Fruit fly (Drosophila melanogaster) whole organism, pupa: ENCODE data around the gene Fign.

Experiments
- CG10348 ChIP-seq: fragments of 200-800 bp; sonication (Bioruptor generic); IDR thresholded peaks from 2 replicates; pipeline ENCODE4 v1.3.6; 2022; ENCODE audit warnings: missing biosample characterization, missing genetic modification characterization
- CG12605 ChIP-seq: fragments of 200-800 bp; sonication (Bioruptor generic); IDR thresholded peaks from 2 replicates; pipeline ENCODE4 v1.3.6; 2022; ENCODE audit warnings: missing biosample characterization, missing genetic modification characterization
- CG15710 ChIP-seq: fragments of 200-800 bp; sonication (Bioruptor generic); optimal IDR thresholded peaks from 2 replicates; lab custom pipeline; 2018; ENCODE audit warnings: missing biosample characterization, mild to moderate bottlenecking, missing genetic modification characterization, moderate library complexity
- CG34367 ChIP-seq: fragments of 200-800 bp; sonication (Bioruptor generic); optimal IDR thresholded peaks from 2 replicates; lab custom pipeline; 2018; ENCODE audit warnings: missing biosample characterization, mild to moderate bottlenecking, missing genetic modification characterization
- EcR ChIP-seq: fragments of 200-800 bp; sonication (Bioruptor generic); optimal IDR thresholded peaks from 3 replicates; lab custom pipeline; 2019; ENCODE audit warnings: missing biosample characterization, missing genetic modification characterization, mild to moderate bottlenecking, moderate library complexity, missing genetic modification reagents
- Pif1A ChIP-seq: fragments of 200-800 bp; sonication (Bioruptor generic); optimal IDR thresholded peaks from 3 replicates; lab custom pipeline; 2016; ENCODE audit warnings: missing biosample characterization, missing genetic modification characterization

DNA sequence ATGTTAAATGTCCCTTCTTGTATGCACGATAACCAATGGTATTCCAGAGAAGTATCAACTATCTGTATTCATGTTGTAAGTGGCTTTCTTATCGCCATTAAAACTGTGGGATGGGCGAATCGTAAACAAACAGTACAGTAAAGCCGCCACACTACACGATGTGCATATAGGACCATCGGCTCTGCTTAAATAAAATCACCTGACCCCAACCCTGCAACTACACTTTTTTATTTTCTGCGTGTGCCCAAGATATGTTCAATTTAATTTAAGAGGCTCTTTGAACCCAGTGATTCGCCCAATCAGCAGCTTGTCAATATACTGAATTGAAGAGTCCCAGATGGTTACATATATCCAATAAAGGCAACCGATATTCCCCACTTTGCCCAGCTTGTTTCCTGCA lies 19.9 kb downstream of the Fign start:
- TF ChIP-seq CG34367 (tag; lab: Kevin White, UChicago) = no peak
- no peak for TF ChIP-seq CG12605 (GFP tag; lab: Robert Waterston, UW)
- TF ChIP-seq CG15710 (tag; lab: Kevin White, UChicago) = peak; percentile 50
- TF ChIP-seq Pif1A (GFP tag; lab: Kevin White, UChicago) = peak; percentile 17
- TF ChIP-seq EcR (GFP tag; lab: Kevin White, UChicago) = no peak
- TF ChIP-seq CG10348 = no peak
